Fruit fly (Drosophila melanogaster) Kc167 (cell line): ENCODE data around the gene CG32299.

Experiments
- Myc ChIP-seq: fragments of >200 bp; optimal IDR thresholded peaks from 2 replicates; lab custom pipeline; 2017; ENCODE audit warnings: missing external identifiers
- Sin3A ChIP-seq: fragments of >200 bp; optimal IDR thresholded peaks from 2 replicates; lab custom pipeline; 2018; ENCODE audit warnings: missing external identifiers
- h ChIP-seq: fragments of >200 bp; optimal IDR thresholded peaks from 3 replicates; lab custom pipeline; 2018; ENCODE audit warnings: missing external identifiers
- insv ChIP-seq: fragments of >200 bp; optimal IDR thresholded peaks from 3 replicates; lab custom pipeline; 2018; ENCODE audit warnings: missing external identifiers
- psq ChIP-seq: fragments of >200 bp; optimal IDR thresholded peaks from 2 replicates; lab custom pipeline; 2017; ENCODE audit warnings: missing external identifiers
- ttk ChIP-seq: sonication (Bioruptor generic); optimal IDR thresholded peaks from 2 replicates; lab custom pipeline; 2017; ENCODE audit warnings: missing external identifiers

Gene CG32299

DNA sequence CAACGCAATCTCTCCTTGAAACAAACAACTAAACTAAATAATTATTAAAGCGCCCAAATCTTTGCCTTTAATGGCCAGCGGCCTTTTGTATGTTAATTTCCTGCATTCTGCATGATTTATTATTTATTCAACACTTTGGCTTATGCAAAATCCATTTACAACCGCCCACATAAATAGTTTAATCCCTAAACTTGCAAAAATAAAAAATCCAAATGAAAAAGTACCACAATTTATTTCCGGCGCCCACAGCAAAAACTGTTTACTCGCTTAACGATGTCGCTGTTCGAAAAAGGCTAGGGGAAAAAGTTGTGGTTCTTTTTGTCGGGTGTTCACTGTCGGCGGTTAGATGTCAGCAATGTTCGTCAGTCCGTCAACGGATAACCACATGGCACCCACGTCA, 33.3 kb upstream of the CG32299 start:
- no peak for TF ChIP-seq Myc (lab: Kevin White, UChicago)
- TF ChIP-seq ttk (lab: Kevin White, UChicago) = no peak
- TF ChIP-seq psq = no peak
- TF ChIP-seq Sin3A (lab: Kevin White, UChicago) = no peak
- no peak for TF ChIP-seq h
- TF ChIP-seq insv = no peak

DNA sequence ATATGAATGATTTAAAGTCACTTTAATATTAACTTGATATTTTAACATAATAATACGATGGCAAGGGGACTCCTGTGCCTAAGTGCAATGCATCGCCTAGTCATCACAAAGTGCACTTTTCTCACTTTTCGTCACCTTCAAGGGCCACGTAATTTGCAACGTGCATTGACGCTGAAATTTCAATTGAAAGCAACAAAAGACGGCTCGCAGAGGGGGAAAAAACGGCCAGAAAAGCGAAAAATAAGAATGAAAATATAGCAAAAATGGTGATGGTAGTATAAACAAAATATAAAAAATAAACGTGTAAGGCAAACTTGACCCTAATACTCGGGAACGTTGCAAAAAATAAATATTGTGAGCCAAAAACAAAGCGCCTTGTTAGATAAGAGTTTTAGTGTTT, 32.8 kb upstream of the CG32299 start:
- TF ChIP-seq psq (no peak), h (no peak), insv (no peak), Myc (lab: Kevin White, UChicago) (no peak), Sin3A (lab: Kevin White, UChicago) (no peak), ttk (lab: Kevin White, UChicago) (no peak)

DNA sequence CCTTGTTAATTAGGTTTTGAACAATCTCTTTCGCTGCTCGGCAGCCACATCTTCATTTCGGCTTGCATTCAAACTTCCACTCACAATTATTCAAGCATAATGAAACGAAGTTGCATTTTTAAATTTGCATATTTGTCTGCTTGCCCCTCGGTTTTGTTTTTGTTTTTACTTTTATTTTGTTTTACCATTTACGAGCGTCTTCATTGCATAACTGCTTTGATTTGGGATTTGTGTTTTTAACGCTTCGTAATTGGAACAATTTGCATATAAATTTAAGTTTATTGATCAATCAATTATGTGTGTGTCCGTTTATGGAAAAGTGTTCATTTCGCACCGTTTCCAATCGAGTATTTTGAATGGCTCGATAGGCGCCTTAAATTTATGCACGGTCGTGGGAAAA, 32.0 kb upstream of the CG32299 start:
- TF ChIP-seq Sin3A (lab: Kevin White, UChicago) = no peak
- TF ChIP-seq h = no peak
- no peak for TF ChIP-seq psq
- no peak for TF ChIP-seq Myc (lab: Kevin White, UChicago)

DNA sequence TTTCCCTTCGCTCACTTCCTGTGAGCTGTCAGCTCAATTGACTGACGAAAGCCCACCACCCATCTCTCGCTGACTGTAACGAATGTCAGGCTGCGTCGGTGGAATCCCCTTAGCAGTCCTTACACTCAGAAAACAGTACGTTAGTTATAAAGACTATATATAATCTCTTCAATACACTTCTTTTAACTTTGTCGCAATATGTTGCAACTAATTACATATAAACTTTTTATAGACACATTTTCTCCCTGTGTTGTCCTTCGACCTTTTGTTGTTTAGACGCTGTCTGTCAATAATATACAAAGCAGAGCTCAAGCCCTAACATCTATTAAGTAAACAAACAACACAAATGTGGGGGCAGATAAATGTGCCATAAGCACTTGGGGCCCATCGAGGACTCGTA, 30.3 kb upstream of the CG32299 start:
- TF ChIP-seq insv (no peak), Sin3A (lab: Kevin White, UChicago) (no peak), psq (no peak), ttk (lab: Kevin White, UChicago) (no peak)

DNA sequence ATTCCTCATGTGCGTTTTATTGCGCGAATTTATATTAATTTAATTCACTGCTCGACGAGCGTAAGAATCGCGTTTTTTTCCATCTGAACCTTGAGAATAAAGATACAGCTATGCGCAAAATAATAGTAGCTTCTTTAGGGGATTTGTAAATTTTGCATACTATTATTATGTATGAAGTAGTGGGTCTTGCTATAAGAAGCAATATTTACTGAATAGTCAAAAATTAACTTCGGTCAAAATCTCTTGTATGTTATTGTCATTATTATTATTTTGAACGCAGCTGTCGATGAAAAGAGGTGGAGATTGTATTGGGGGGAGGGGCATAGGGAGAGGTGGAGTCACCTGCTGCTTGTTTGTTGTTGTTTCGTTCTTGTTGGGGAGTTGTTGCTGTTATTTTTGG, 28.0 kb upstream of the CG32299 start:
- TF ChIP-seq ttk (lab: Kevin White, UChicago) (no peak), psq (no peak), Sin3A (lab: Kevin White, UChicago) (no peak), Myc (lab: Kevin White, UChicago) (no peak), h (no peak), insv (no peak)

DNA sequence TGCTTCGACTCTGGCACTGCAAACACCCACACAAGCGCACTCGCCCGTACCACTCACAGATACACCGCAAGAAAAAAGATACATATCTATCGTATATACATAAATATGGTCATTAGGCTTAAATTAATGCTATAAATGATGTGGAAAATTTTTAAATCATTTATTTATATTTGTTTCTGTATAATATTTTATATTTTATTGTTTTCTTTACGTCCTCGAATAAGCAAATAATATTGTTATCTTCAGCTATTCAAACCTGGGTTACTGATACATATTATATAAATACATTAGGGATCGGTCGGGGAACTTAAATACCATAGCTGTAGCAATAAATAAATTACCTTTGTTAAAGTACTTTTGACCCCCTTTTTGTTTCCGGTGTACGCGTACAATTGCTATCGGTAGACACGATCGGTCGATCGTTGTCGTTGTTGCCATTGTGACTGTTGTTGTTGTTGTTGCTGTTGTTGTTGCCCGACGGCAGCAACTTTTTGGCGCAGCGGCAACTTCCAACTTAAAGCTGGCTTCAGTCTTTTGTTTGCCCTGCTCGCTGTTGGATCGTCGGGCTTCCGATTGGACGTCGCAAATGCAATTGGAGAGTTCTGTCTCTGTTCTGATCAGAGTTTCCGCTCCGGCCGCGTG, 26.7 kb upstream of the CG32299 start:
- TF ChIP-seq Sin3A (lab: Kevin White, UChicago) = no peak
- TF ChIP-seq h = no peak
- no peak for TF ChIP-seq insv
- no peak for TF ChIP-seq ttk (lab: Kevin White, UChicago)

DNA sequence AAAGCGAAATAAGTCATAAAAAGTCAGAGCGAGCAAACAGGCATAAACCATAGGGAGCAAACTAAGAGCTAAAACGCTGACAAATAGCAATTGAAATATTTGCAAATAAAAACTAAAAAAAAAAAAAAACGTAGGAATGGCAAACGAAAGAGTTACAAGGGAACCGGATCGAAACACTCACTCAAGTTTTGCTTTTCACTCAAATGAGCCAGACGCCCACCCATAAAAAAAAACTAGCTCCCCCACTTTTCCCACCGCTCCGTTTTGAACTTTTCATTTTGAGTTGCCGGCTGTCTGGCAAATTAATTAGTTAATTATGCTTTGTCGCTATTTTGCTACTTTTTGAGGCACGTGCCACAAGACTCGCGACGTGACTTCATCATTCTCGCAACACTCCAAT, 24.1 kb upstream of the CG32299 start:
- TF ChIP-seq ttk (lab: Kevin White, UChicago) (no peak), insv (no peak), h (no peak), Myc (lab: Kevin White, UChicago) (no peak), Sin3A (lab: Kevin White, UChicago) (no peak), psq (no peak)

DNA sequence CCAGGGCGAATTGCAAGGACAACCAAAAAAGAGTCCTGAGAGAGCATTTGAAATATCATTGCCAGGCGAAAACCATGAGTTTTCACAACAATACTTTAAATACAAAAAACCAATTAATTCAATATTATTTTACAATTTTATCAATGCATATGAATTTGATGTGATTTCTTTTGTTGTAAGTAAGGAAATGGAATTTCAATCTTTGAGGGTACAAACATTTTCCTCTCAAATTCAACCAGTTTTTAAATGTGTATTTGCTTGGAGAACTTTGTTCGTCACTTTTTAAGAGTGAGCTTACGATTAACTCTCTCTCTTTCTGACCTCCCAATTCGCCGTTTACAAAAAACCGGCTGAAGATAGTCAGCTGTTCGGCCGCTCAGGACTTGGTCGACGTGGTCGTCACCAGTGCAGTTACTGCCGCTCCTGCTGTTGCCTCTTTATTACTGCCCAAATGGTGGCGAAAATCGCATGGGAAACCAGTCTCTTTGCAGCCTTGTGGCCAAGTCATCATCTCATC, 20.8 kb upstream of the CG32299 start:
- no peak for TF ChIP-seq Sin3A (lab: Kevin White, UChicago)
- TF ChIP-seq ttk (lab: Kevin White, UChicago) = no peak
- no peak for TF ChIP-seq Myc (lab: Kevin White, UChicago)
- no peak for TF ChIP-seq h
- no peak for TF ChIP-seq psq
- no peak for TF ChIP-seq insv

DNA sequence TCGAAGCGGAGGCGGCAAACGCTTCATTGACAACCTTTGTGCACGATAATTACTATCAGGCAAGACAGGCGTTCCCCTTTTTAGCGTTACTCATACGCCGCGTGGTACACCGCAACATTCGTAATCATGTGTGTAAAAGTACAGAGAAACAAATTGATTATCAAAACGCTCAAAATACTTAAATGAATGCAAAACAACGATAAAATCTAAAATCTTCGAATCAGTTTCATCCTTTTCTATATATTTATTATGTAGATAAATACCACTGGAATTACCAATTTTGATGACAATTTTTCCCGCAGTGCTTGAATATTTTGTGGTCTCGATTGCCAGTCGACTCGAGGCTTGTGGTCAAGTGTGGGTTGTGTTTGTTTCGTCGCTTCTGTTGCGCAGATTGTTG, 20.1 kb upstream of the CG32299 start:
- TF ChIP-seq Myc (lab: Kevin White, UChicago) (no peak), ttk (lab: Kevin White, UChicago) (no peak), psq (no peak), h (no peak), Sin3A (lab: Kevin White, UChicago) (no peak)

DNA sequence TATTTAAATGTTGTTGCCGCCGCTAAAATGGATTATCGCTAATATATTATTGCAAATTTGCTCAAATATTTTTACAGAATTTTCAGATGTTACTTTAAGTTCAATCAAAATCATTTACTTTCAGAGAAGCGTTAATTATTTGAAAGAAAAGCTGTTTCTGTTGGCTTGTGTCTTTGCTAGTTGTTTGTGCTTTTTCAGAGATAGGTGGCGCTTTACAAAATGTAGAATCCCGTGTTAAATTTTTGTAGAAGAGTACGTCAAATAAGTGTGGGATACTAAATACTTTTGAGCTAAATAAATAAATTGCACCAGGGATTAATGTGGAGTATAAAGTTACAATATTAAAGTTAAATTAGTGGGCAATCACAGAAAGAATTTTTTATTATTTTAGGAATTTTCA, 18.5 kb upstream of the CG32299 start:
- TF ChIP-seq Sin3A (lab: Kevin White, UChicago) (no peak), h (no peak), psq (no peak), Myc (lab: Kevin White, UChicago) (no peak)

DNA sequence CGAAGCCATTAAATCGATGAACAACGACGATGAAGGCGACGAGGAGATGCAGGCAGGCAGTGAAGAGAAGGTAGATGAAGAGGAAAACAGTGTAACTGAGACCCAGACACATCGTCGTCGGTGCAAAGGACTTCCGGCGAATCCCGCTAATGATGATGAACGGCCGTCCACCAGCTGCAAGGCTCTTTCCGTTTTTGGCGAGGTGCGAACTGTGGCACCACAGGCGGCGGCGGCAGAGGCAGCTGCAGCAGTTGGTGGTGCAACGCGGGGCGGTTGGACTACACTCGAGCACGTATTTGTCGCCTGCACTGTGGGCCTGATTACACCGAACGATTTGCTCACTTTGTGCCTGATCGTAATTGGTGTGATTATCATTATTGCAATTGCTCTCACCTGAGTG, 17.2 kb upstream of the CG32299 start:
- no peak for TF ChIP-seq psq
- no peak for TF ChIP-seq h
- TF ChIP-seq insv = no peak
- TF ChIP-seq Sin3A (lab: Kevin White, UChicago) = no peak
- no peak for TF ChIP-seq Myc (lab: Kevin White, UChicago)
- TF ChIP-seq ttk (lab: Kevin White, UChicago) = no peak

DNA sequence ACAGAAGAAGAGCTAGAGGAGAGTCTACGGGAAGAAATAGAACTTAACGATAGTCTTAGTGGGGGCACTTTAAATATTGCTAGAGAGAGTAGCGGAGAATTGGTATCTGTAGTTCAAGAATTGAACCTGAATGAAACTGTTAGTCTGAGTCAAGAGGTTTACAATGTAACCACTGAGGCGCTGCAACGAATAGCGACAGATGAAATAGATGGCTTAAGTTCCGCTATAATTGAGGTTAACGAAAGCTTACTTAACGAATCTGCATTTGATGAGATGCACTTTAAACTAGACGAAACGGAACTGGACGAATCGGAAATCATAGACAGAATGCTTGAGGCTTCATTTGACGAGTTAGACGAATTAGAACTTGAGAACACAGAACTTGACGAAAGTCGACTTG, 16.5 kb upstream of the CG32299 start:
- TF ChIP-seq Sin3A (lab: Kevin White, UChicago) (no peak), psq (no peak), h (no peak), Myc (lab: Kevin White, UChicago) (no peak), insv (no peak), ttk (lab: Kevin White, UChicago) (no peak)

DNA sequence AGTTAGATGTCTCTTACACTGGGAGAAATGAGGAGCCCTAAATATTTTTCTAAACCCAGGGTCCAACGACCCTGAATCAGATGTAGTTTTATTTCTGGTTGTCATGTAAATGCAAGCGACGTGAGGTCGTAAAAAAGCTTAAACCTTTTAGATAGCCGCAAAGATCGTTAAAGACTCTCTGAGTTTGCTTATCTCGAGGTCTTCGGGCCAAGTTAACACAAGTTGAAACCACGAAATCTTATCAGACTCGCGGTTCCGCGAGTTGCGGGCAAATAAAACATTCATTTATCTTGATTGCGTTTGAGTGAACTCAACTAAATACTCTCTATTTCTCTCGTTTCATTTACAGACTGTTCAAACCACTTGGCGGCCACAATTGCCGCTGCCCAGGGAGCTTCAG, 11.4 kb upstream of the CG32299 start:
- TF ChIP-seq psq (no peak), ttk (lab: Kevin White, UChicago) (no peak), Sin3A (lab: Kevin White, UChicago) (no peak), Myc (lab: Kevin White, UChicago) (no peak), insv (no peak), h (no peak)
